Worm (Caenorhabditis elegans) whole organism, L4/young adult: ENCODE results near the gene C49F5.5.

ENCODE experiments used
- W03F9.2 ChIP-seq: fragments of 150-350 bp; optimal IDR thresholded peaks from 2 replicates; lab custom pipeline; 2014; ENCODE audit warnings: missing biosample characterization, missing genetic modification characterization
- dao-5 ChIP-seq: sonication (generic microtip); optimal IDR thresholded peaks from 2 replicates; lab custom pipeline; 2016; ENCODE audit warnings: missing genotype, missing genetic modification characterization, moderate library complexity, missing compliant biosample characterization
- him-1 ChIP-seq: sonication (generic microtip); optimal IDR thresholded peaks from 2 replicates; lab custom pipeline; 2016; ENCODE audit warnings: missing genotype, missing genetic modification reagents, missing genetic modification characterization, missing compliant biosample characterization

DNA sequence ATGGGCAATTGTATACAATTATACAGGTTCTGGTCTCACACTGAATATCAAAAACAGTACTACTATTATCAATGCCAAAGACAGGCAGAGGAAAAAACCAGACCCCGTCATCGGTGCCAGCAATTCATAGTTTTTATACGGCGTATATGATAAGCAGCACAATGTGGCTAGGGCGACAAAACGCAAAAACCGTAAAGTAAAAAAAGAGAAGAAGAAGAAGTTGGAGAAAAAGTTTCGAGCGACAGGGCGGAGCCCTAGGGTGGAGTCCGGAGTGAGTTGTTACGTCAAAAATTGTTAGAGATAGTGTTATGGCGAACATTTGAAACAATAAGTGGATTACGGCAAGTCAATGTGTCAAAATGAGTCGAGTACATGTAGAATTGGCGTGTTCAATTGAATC lies 15.6 kb downstream of the C49F5.5 start:
- TF ChIP-seq dao-5 (no peak), him-1 (no peak), W03F9.2 (tag; lab: Kevin White, UChicago) (no peak)
